Fruit fly (Drosophila melanogaster) S2 (cell line): Measurements from ENCODE around the gene CG32488.

ENCODE experiments used
- CG8478 ChIP-seq: fragments of >200 bp; optimal IDR thresholded peaks from 2 replicates; lab custom pipeline; 2018
- CTCF ChIP-seq, 2 experiments: fragments of >200 bp; optimal IDR thresholded peaks; 2 replicates each; lab custom pipeline; 2018

Gene CG32488

DNA sequence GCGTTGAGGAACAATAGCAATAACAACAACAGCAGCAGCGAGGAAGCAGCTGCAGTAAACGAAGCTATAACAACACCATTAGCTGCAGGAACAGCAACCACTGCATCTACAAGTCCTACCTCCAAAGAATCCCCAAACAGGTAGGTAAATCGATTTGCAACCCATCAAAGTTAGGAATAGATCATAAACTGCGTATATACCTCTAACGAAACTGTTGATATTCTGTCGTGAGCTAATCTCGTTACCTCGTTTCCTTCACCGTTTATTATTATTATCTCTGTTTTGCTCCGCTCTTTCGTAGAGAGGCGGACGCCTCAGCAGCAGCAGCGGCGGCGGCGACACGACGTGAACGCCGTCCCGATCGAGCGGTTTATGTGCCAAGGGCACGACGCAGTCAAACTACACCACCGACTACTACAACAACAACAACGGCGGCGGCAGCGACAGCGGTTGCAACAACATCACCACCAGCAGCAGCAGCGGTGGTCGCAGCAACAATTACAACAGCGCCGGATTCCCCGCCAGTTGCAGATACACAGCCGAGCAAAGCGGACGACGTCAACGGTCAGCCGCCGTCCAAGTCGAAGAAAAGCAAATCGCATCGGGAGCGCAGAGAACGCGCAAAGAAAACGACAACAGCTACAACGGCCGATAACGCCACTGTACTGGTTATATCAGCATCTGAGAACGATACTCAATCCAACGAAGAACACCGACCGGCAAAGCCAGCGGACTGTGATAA, 22.1 kb upstream of the CG32488 start:
- TF ChIP-seq CG8478 (lab: Kevin White, UChicago) (no peak), CTCF (optimal IDR thresholded peaks at IDR 0.05; lab: Kevin White, UChicago) (no peak)

DNA sequence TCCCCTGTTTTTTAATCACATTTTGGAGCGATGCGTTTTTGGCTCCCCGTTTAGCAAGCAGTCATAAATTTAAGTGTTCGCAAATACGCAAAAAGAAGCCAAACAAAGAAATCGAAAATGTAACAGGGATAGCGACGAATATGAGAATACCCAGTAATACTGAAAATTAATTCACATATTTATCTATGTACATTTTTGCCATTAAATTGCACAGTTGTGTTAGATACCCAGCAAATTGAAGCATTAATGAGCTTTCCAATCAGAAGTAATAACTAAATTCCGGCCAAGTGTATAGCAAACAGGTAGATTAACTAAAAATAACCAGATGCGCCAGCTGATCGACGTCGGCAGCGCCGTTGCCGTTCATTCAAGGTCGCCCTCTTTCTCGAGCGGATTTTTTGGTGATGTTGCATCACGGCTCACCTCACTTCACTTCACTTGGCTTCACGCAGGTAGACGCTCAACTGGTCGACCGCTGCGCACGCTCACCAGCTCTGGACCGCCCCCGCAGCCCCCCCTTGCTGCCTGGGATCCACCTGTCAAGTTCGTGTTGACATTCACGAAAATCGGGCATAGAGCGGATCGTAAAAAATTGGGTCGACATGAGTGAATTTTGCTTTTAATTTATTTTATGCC, 21.2 kb upstream of the CG32488 start:
- TF ChIP-seq CG8478 (lab: Kevin White, UChicago), result no peak
- TF ChIP-seq CTCF (optimal IDR thresholded peaks at IDR 0.05; lab: Kevin White, UChicago), result no peak

DNA sequence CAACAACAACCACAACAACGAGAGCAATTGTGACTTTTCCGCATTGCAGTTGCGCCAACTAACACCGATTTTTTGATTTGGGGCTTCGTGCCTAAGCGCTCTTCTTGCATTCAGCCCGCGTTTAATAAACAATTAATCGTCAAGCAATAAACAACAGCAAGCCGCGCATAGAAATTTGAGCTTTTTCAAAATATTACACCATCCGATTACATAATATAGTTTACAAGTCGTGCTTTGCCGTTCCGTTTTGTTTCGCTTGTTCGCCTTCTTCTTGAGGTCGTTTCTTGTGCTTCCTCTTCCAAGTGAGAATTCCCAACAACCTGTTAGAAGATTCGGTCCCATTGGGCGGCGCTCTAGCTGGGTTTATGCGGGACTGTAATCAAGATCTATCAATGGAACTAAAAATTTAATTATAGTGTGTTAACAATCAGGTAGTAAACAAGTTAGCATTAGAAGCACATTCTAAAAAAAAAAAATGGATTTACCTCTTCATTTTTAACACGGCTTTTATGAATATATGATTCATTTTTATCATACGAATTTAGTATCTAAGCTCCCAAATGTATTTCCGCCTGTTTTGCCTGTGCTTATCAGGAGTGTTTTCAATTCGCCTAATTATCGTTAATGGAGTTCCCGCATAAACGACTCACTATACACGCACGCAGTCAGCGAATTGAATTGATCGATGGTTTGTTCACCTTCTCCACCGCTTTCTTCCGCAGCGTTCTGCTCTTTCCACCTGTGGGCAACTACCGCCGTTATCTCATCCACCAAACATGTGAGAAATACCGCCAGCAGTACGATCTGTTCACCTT, 20.1 kb upstream of the CG32488 start:
- TF ChIP-seq CG8478 (lab: Kevin White, UChicago), result no peak
- TF ChIP-seq CTCF (optimal IDR thresholded peaks at IDR 0.05; lab: Kevin White, UChicago), result no peak

DNA sequence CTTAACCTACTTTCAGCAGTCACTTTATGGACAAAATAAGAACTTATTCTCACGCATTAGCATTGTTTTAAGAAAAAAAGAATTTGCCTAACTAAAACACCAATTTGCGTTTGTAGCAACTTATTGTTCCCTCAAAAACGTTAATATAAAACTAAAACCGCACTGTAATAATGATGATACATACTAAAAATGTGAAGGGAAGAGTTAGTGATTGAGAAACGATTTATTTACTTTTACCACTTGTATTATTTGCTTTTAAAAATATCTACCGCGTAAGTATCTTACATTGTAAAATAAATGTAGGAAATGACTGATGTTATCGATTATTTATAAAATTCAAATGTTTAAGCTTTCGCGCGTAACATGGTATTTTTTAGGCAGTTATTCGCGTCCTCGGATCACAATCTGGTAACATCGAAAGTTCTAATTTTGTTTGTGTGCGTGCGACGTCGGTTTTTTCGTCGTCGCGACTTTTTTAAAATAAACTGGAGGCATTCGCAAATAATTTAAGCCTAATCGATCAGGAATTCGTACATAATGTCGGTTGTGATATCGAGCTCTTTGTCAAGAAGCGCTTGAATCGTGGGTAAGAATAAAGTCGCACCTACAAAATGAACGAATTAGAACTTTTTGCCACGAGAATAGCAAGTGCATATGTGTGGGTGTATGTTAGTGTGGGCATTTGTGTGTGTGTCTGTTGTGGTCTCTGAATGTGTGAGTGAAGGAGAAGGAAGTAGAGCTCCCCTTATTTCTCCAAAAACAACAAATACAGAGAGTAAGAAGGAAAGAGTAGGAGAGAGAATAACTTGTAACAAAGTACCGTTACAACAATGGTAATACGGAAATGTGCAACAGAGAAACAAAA, 19.1 kb upstream of the CG32488 start, which contains the start of gene CG2162:
TSS of gene CG2162 (plus strand) at position 418 of the 865 bp plus-strand sequence.
- TF ChIP-seq CG8478 (lab: Kevin White, UChicago) (no peak), CTCF (optimal IDR thresholded peaks at IDR 0.05; lab: Kevin White, UChicago) (no peak)

DNA sequence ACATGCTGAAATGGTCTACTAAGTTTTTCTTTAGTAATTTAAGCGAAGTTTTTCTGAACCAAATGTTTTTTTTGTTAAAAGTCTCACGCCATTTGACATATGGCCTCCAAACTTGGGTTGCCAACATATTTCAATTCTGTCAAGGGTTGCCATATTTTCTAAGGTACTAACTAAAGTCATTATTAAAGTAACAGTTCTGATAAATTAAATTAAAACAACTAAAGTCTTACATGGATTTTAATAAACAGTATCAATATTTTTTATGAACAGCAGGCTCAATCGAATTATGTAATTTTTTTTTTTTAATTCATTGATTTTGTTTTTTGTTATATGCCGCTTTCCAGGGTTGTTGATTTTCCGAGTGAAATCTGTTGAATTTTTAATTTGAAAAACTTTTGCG, 10.6 kb upstream of the CG32488 start, which contains the start of gene aly:
TSS of gene aly (minus strand) at position 101 of the 400 bp plus-strand sequence.
- TF ChIP-seq CTCF (optimal IDR thresholded peaks at IDR 0.05; lab: Kevin White, UChicago), result no peak
- TF ChIP-seq CG8478 (lab: Kevin White, UChicago), result no peak

DNA sequence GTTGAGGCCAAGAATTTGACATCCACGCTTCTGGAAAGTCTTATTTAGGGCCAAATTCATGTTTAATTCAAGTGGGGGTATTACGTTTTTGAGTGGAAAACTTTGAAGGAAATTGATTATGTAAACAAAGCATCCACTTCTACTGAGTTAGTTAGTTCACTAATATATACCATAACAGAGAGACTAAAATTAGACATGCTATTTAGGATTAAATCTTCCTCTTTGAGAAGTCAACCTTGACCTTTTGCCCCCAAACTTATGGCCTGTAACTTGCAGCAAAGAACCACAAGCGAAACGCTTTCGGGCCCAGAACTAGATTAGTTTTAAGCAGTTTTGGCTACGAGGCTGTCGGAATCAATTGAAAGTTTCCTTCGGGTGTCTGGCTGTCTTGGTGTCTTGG, 1.3 kb upstream of the CG32488 start, which contains the start of gene CG32487:
TSS of gene CG32487 (minus strand) at position 101 of the 400 bp plus-strand sequence.
- no peak for TF ChIP-seq CG8478 (lab: Kevin White, UChicago)
- no peak for TF ChIP-seq CTCF (optimal IDR thresholded peaks at IDR 0.05; lab: Kevin White, UChicago)

DNA sequence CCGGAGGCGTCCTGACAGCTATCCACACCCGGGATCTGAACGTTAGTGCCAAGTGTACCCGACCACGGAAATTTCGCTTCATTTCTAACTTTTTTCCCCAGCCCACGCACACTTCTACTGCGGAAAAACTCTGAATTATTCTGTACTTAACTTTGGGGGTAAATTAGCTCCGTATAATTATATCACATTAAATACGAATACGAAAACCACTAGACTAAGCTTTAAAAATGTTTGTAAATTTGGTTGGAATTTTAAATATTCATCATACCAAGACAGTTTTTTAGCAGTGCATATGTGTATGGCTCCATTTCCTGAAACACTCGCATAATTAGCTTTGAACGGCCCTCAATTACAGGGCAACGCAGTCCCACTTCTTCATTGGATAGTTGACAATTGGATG, 2.4 kb downstream of the CG32488 start:
- TF ChIP-seq CG8478 (lab: Kevin White, UChicago), result no peak
- no peak for TF ChIP-seq CTCF (optimal IDR thresholded peaks at IDR 0.05; lab: Kevin White, UChicago)

DNA sequence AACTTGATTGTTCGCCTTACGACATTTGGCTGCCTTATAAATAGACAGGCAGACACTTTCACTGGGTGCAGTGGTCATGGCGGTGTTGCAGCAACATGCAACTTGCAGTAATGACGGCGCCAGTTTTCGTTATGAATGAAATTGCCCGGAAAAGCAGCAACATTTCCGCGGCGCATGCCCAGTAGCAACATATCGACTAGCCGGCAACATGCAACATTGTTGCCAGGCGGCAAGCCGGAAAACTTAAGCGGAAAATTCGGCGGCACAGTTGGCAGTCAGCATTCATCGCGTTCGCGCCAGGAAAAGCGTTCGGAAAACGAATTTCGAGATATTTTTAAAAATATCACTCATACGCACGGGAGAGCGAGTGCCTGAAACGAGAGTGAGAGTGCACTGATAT, 14.4 kb downstream of the CG32488 start, which contains the start of gene FMRFaR:
TSS of gene FMRFaR (plus strand) at position 272 of the 400 bp plus-strand sequence.
- no peak for TF ChIP-seq CG8478 (lab: Kevin White, UChicago)
- no peak for TF ChIP-seq CTCF (optimal IDR thresholded peaks at IDR 0.05; lab: Kevin White, UChicago)

DNA sequence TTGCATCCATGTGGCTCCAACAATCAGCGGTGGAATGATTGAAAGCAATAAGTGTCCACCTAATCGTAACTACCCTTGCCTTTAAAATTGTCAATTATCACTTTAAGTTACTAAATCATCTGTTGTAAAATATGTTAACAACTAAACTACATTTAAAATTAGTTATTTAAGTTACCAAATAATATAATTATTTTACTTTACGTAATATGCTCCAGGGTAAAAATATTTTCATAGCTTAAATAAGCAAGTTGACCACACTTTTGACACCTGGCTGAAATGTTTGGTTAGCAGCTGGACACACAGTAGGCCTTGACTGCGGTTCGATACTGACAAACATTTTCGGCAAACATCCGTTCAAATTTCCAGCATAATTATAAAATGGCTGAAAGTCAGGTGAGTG, 21.0 kb downstream of the CG32488 start, which contains the start of gene CG2113:
TSS of gene CG2113 (plus strand) at position 301 of the 400 bp plus-strand sequence.
- TF ChIP-seq CG8478 (lab: Kevin White, UChicago), result no peak
- TF ChIP-seq CTCF (optimal IDR thresholded peaks at IDR 0.05; lab: Kevin White, UChicago), result no peak

DNA sequence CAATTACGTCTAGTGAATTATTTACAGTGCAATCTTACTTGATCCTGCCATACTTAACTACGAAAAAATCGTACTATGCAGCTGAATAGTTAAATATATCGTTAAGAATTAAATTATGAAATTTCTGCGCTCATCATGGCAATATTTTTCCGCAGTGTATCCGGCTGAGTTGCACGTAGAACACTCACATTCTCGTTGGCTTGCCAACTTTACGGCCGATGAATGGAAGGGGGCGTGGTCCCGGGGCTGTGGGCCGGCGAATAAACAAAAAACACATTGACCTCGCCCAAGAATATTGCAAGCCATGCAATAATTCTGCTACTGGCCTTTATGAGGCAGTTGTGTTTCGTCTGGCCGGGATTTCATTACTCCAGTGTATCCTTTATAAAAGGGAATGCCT, 28.1 kb downstream of the CG32488 start:
- no peak for TF ChIP-seq CTCF (optimal IDR thresholded peaks at IDR 0.05; lab: Kevin White, UChicago)
- no peak for TF ChIP-seq CG8478 (lab: Kevin White, UChicago)

DNA sequence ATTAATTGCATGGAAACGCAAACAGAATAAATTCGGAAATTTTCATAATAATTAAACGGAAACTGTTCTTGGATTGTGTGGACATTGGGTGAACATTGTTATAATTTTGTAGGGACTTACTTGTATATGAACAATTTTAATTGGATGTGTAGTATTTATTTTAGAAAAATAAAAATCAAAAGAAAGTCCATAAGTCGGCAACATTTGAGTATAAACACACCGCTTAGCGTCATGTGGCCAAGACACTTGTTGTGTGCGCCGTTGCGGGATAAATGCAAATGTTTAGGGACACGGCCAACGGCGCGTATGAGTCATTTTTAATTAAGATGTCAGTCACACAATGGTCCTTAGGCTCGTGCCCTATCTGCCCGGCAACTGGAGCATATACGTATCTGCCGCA, 29.6 kb downstream of the CG32488 start:
- no peak for TF ChIP-seq CTCF (optimal IDR thresholded peaks at IDR 0.05; lab: Kevin White, UChicago)
- no peak for TF ChIP-seq CG8478 (lab: Kevin White, UChicago)

DNA sequence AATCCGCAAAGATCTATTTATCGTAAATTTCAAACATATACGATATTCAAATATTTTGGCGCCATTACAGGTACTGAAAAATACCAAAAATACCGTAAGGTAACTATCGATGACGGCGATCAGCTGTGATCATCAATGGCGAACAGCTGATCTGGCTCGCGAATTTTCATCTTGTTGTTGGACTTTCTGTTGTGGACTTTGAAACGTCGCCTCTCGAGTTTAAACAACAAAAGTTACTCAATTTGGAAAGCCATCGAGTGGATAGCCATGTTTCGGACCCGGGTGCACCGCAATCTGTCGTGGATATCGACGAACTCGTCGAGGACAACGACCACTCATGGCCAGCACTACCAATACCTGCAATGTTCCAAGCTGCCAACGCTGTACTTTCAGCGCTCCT, 35.0 kb downstream of the CG32488 start, which contains the start of gene CPT2:
TSS of gene CPT2 (plus strand) at position 167 of the 400 bp plus-strand sequence.
- no peak for TF ChIP-seq CG8478 (lab: Kevin White, UChicago)
- TF ChIP-seq CTCF (optimal IDR thresholded peaks at IDR 0.05; lab: Kevin White, UChicago), result no peak
